Fruit fly (Drosophila melanogaster): ENCODE measurements around the gene PyK.

- TF ChIP-seq Hr96 (GFP tag; optimal IDR thresholded peaks at IDR 0.05) = peak; percentile 23
- no peak for TF ChIP-seq cnc (optimal IDR thresholded peaks at IDR 0.05)
- peak; percentile 69 for TF ChIP-seq CG7101 (tag; optimal IDR thresholded peaks at IDR 0.05)
- TF ChIP-seq CG5204 (GFP tag; optimal IDR thresholded peaks at IDR 0.05) = no peak
- TF ChIP-seq toe (GFP tag; optimal IDR thresholded peaks at IDR 0.05) = no peak
- TF ChIP-seq cic (GFP tag; optimal IDR thresholded peaks at IDR 0.05) = no peak
- TF ChIP-seq Mnt (GFP tag; optimal IDR thresholded peaks at IDR 0.05) = no peak
- peak; percentile 2 for TF ChIP-seq pad (GFP tag; optimal IDR thresholded peaks at IDR 0.05)
- TF ChIP-seq ovo (GFP tag; optimal IDR thresholded peaks at IDR 0.05) = no peak
- TF ChIP-seq kay (GFP tag; ENCODE audit: borderline replicate concordance) = no peak
- TF ChIP-seq Crg-1 (GFP tag; optimal IDR thresholded peaks at IDR 0.05) = no peak
- TF ChIP-seq CG14711 (tag; optimal IDR thresholded peaks at IDR 0.05) = peak; percentile 56
These were observed 54.3 kb downstream of the PyK start for dm6 chr3R:22421618-22422017.
